Fruit fly (Drosophila melanogaster) whole organism, embryonic: ENCODE measurements around the gene CG8516.

Experiments
- CG10462 ChIP-seq: fragments of 200-800 bp; sonication (Bioruptor generic); optimal IDR thresholded peaks from 2 replicates; lab custom pipeline; 2016; ENCODE audit warnings: missing biosample characterization, missing genetic modification characterization
- CG10654 ChIP-seq: fragments of 200-800 bp; sonication (Bioruptor generic); optimal IDR thresholded peaks from 2 replicates; lab custom pipeline; 2016; ENCODE audit warnings: missing biosample characterization, missing genetic modification characterization
- CG11093 ChIP-seq: fragments of 200-800 bp; sonication (Bioruptor generic); IDR thresholded peaks from 3 replicates; pipeline ENCODE4 v1.3.6; 2022; ENCODE audit warnings: missing biosample characterization, missing genetic modification characterization
- CG12071 ChIP-seq: fragments of 200-800 bp; sonication (Bioruptor generic); optimal IDR thresholded peaks from 3 replicates; lab custom pipeline; 2018; ENCODE audit warnings: missing biosample characterization, mild to moderate bottlenecking, missing genetic modification characterization
- CG1233 ChIP-seq: fragments of 200-800 bp; sonication (Bioruptor generic); optimal IDR thresholded peaks from 4 replicates; lab custom pipeline; 2018; ENCODE audit warnings: missing biosample characterization, mild to moderate bottlenecking, missing genetic modification characterization
- CG12659 ChIP-seq: fragments of 200-800 bp; sonication (Bioruptor generic); optimal IDR thresholded peaks from 3 replicates; lab custom pipeline; 2017; ENCODE audit warnings: mild to moderate bottlenecking, missing biosample characterization, missing genetic modification reagents, missing genetic modification characterization
- CG12744 ChIP-seq: fragments of 200-800 bp; sonication (Bioruptor generic); optimal IDR thresholded peaks from 2 replicates; lab custom pipeline; 2016; ENCODE audit warnings: missing biosample characterization, missing genetic modification characterization
- CG12769 ChIP-seq: fragments of 200-800 bp; sonication (Bioruptor generic); optimal IDR thresholded peaks from 2 replicates; lab custom pipeline; 2019; ENCODE audit warnings: missing biosample characterization, mild to moderate bottlenecking, missing genetic modification characterization, moderate library complexity
- CG12942 ChIP-seq: fragments of 200-800 bp; sonication (Bioruptor generic); optimal IDR thresholded peaks from 3 replicates; lab custom pipeline; 2016; ENCODE audit warnings: missing biosample characterization, missing genetic modification characterization
- CG13424 ChIP-seq: fragments of 200-800 bp; sonication (Bioruptor generic); optimal IDR thresholded peaks from 2 replicates; lab custom pipeline; 2019; ENCODE audit warnings: missing biosample characterization, mild to moderate bottlenecking, missing genetic modification characterization, moderate library complexity
- CG13624 ChIP-seq: fragments of 200-800 bp; sonication (Bioruptor generic); optimal IDR thresholded peaks from 2 replicates; lab custom pipeline; 2016; ENCODE audit warnings: missing biosample characterization, missing genetic modification characterization
- CG14014 ChIP-seq: fragments of 200-800 bp; sonication (Bioruptor generic); IDR thresholded peaks from 2 replicates; pipeline ENCODE4 v1.3.6; 2022; ENCODE audit warnings: missing biosample characterization, missing genetic modification characterization
- CG15011 ChIP-seq: fragments of 200-800 bp; sonication (Bioruptor generic); optimal IDR thresholded peaks from 3 replicates; lab custom pipeline; 2018; ENCODE audit warnings: missing biosample characterization, mild to moderate bottlenecking, missing genetic modification characterization
- CG1529 ChIP-seq: fragments of 200-800 bp; sonication (Bioruptor generic); optimal IDR thresholded peaks from 3 replicates; lab custom pipeline; 2018; ENCODE audit warnings: missing biosample characterization, missing genetic modification characterization
- CG17802 ChIP-seq: fragments of 200-800 bp; sonication (Bioruptor generic); optimal IDR thresholded peaks from 2 replicates; lab custom pipeline; 2018; ENCODE audit warnings: missing biosample characterization, mild to moderate bottlenecking, missing genetic modification characterization, moderate library complexity
- CG18011 ChIP-seq: fragments of 200-800 bp; sonication (Bioruptor generic); optimal IDR thresholded peaks from 2 replicates; lab custom pipeline; 2017; ENCODE audit warnings: missing biosample characterization, missing genetic modification characterization, mild to moderate bottlenecking, moderate library complexity, missing genotype
- CG1832 ChIP-seq: fragments of 200-800 bp; sonication (Bioruptor generic); optimal IDR thresholded peaks from 2 replicates; lab custom pipeline; 2017; ENCODE audit warnings: missing biosample characterization, mild to moderate bottlenecking, missing genetic modification characterization, inconsistent platforms
- CG31365 ChIP-seq: fragments of 200-800 bp; sonication (Bioruptor generic); optimal IDR thresholded peaks from 2 replicates; lab custom pipeline; 2018; ENCODE audit warnings: missing biosample characterization, mild to moderate bottlenecking, missing genetic modification characterization
- CG32772 ChIP-seq: fragments of 200-800 bp; sonication (Bioruptor generic); IDR thresholded peaks from 2 replicates; pipeline ENCODE4 v1.3.6; 2022; ENCODE audit warnings: missing biosample characterization, missing genetic modification characterization
- CG3407 ChIP-seq: fragments of 200-800 bp; sonication (Bioruptor generic); optimal IDR thresholded peaks from 2 replicates; lab custom pipeline; 2018; ENCODE audit warnings: missing biosample characterization, mild to moderate bottlenecking, missing genetic modification characterization
- CG34422 ChIP-seq: fragments of 200-800 bp; sonication (Bioruptor generic); IDR thresholded peaks from 3 replicates; pipeline ENCODE4 v1.3.6; 2022; ENCODE audit warnings: missing biosample characterization, missing genetic modification characterization
- CG3995 ChIP-seq: fragments of 200-800 bp; sonication (Bioruptor generic); optimal IDR thresholded peaks from 3 replicates; lab custom pipeline; 2016; ENCODE audit warnings: missing biosample characterization, missing genetic modification characterization
- CG5245 ChIP-seq: fragments of 200-800 bp; sonication (Bioruptor generic); optimal IDR thresholded peaks from 3 replicates; lab custom pipeline; 2016; ENCODE audit warnings: missing biosample characterization, missing genetic modification characterization
- CG6854 ChIP-seq: fragments of 200-800 bp; sonication (Bioruptor generic); optimal IDR thresholded peaks from 3 replicates; lab custom pipeline; 2017; ENCODE audit warnings: missing biosample characterization, mild to moderate bottlenecking, missing genetic modification characterization
- CG8478 ChIP-seq: fragments of >200 bp; optimal IDR thresholded peaks from 2 replicates; lab custom pipeline; 2018
- CG9727 ChIP-seq: fragments of 200-800 bp; sonication (Bioruptor generic); optimal IDR thresholded peaks from 3 replicates; lab custom pipeline; 2017; ENCODE audit warnings: missing biosample characterization, mild to moderate bottlenecking, missing genetic modification characterization
- CTCF ChIP-seq: fragments of 200-800 bp; sonication (Bioruptor generic); optimal IDR thresholded peaks from 2 replicates; lab custom pipeline; 2017; ENCODE audit warnings: missing biosample characterization, mild to moderate bottlenecking, missing genetic modification characterization, moderate library complexity
- CoRest ChIP-seq: fragments of 200-800 bp; sonication (Bioruptor generic); optimal IDR thresholded peaks from 3 replicates; lab custom pipeline; 2018; ENCODE audit warnings: missing biosample characterization, mild to moderate bottlenecking, missing genetic modification characterization, moderate library complexity
- Doc3 ChIP-seq: fragments of 200-800 bp; sonication (Bioruptor generic); IDR thresholded peaks from 3 replicates; pipeline ENCODE4 v1.3.6; 2022; ENCODE audit warnings: missing biosample characterization, missing genetic modification characterization; ENCODE audit not compliant: partially characterized antibody
- Fer2 ChIP-seq: fragments of 200-800 bp; sonication (Bioruptor generic); optimal IDR thresholded peaks from 2 replicates; lab custom pipeline; 2018; ENCODE audit warnings: missing biosample characterization, mild to moderate bottlenecking, missing genetic modification characterization, moderate library complexity
- Fer3 ChIP-seq: fragments of 200-800 bp; sonication (Bioruptor generic); optimal IDR thresholded peaks from 2 replicates; lab custom pipeline; 2018; ENCODE audit warnings: missing biosample characterization, mild to moderate bottlenecking, missing genetic modification characterization, moderate library complexity
- H2.0 ChIP-seq: fragments of 200-800 bp; sonication (Bioruptor generic); IDR thresholded peaks from 2 replicates; pipeline ENCODE4 v1.3.6; 2022; ENCODE audit warnings: missing biosample characterization, missing genetic modification characterization
- Hmr ChIP-seq: fragments of 200-800 bp; sonication (Bioruptor generic); optimal IDR thresholded peaks from 3 replicates; lab custom pipeline; 2017; ENCODE audit warnings: mild to moderate bottlenecking, missing biosample characterization, missing genetic modification reagents, missing genetic modification characterization
- MESR4 ChIP-seq: fragments of 200-800 bp; sonication (Bioruptor generic); optimal IDR thresholded peaks from 2 replicates; lab custom pipeline; 2018; ENCODE audit warnings: missing biosample characterization, mild to moderate bottlenecking, missing genetic modification characterization, moderate library complexity
- NC2α ChIP-seq: fragments of 200-800 bp; sonication (Bioruptor generic); optimal IDR thresholded peaks from 2 replicates; lab custom pipeline; 2016; ENCODE audit warnings: missing biosample characterization, missing genetic modification characterization
- NfI ChIP-seq: fragments of 200-800 bp; sonication (Bioruptor generic); optimal IDR thresholded peaks from 3 replicates; lab custom pipeline; 2018; ENCODE audit warnings: missing biosample characterization, mild to moderate bottlenecking, missing genetic modification characterization, moderate library complexity
- Ptx1 ChIP-seq: fragments of 200-800 bp; sonication (Bioruptor generic); IDR thresholded peaks from 2 replicates; pipeline ENCODE4 v1.3.6; 2022; ENCODE audit warnings: missing biosample characterization, missing genetic modification characterization
- Vsx1 ChIP-seq: fragments of 200-800 bp; sonication (Bioruptor generic); optimal IDR thresholded peaks from 2 replicates; lab custom pipeline; 2017; ENCODE audit warnings: missing biosample characterization, mild to moderate bottlenecking, missing genetic modification characterization, missing genetic modification reagents
- ap ChIP-seq: fragments of 200-800 bp; sonication (Bioruptor generic); IDR thresholded peaks from 2 replicates; pipeline ENCODE4 v1.3.6; 2022; ENCODE audit warnings: missing biosample characterization, missing genetic modification characterization
- corto ChIP-seq: fragments of 200-800 bp; sonication (Bioruptor generic); optimal IDR thresholded peaks from 2 replicates; lab custom pipeline; 2016; ENCODE audit warnings: missing biosample characterization, mild to moderate bottlenecking, missing genetic modification characterization, moderate library complexity
- crol ChIP-seq: fragments of 200-800 bp; sonication (Bioruptor generic); IDR thresholded peaks from 2 replicates; pipeline ENCODE4 v1.3.6; 2022; ENCODE audit warnings: missing biosample characterization, missing genetic modification characterization
- dm ChIP-seq: fragments of 200-800 bp; sonication (Bioruptor generic); optimal IDR thresholded peaks from 3 replicates; lab custom pipeline; 2016; ENCODE audit warnings: missing biosample characterization, missing genetic modification characterization
- gce ChIP-seq: fragments of 200-800 bp; sonication (Bioruptor generic); IDR thresholded peaks from 3 replicates; pipeline ENCODE4 v1.3.6; 2022; ENCODE audit warnings: missing biosample characterization, missing genetic modification characterization
- gcm ChIP-seq: fragments of 200-800 bp; sonication (Bioruptor generic); optimal IDR thresholded peaks from 2 replicates; lab custom pipeline; 2019; ENCODE audit warnings: missing biosample characterization, mild to moderate bottlenecking, missing genetic modification characterization, moderate library complexity
- hth ChIP-seq: fragments of >200 bp; optimal IDR thresholded peaks from 2 replicates; lab custom pipeline; 2017; ENCODE audit warnings: inconsistent platforms
- phol ChIP-seq: fragments of 200-800 bp; sonication (Bioruptor generic); optimal IDR thresholded peaks from 3 replicates; lab custom pipeline; 2018; ENCODE audit warnings: missing biosample characterization, mild to moderate bottlenecking, missing genetic modification characterization, moderate library complexity
- pum ChIP-seq: fragments of 200-800 bp; sonication (Bioruptor generic); optimal IDR thresholded peaks from 2 replicates; lab custom pipeline; 2016; ENCODE audit warnings: missing biosample characterization, missing genetic modification characterization
- ssp ChIP-seq: fragments of 200-800 bp; sonication (Bioruptor generic); IDR thresholded peaks from 2 replicates; pipeline ENCODE4 v1.3.6; 2022; ENCODE audit warnings: missing biosample characterization, missing genetic modification characterization
- tgo ChIP-seq: fragments of 200-800 bp; sonication (Bioruptor generic); IDR thresholded peaks from 3 replicates; pipeline ENCODE4 v1.3.6; 2022; ENCODE audit warnings: missing biosample characterization, missing genetic modification characterization
- trem ChIP-seq: fragments of 200-800 bp; optimal IDR thresholded peaks from 3 replicates; lab custom pipeline; 2019; ENCODE audit warnings: missing biosample characterization, mild to moderate bottlenecking, missing genetic modification characterization, moderate library complexity
- unc-4 ChIP-seq: fragments of 200-800 bp; sonication (Bioruptor generic); IDR thresholded peaks from 2 replicates; pipeline ENCODE4 v1.3.6; 2022; ENCODE audit warnings: missing biosample characterization, missing genetic modification characterization; ENCODE audit not compliant: partially characterized antibody
- yki ChIP-seq: fragments of >200 bp; optimal IDR thresholded peaks from 3 replicates; lab custom pipeline; 2018
- zfh1 ChIP-seq: fragments of 200-800 bp; sonication (Bioruptor generic); IDR thresholded peaks from 3 replicates; pipeline ENCODE4 v1.3.6; 2022; ENCODE audit warnings: missing biosample characterization, missing genetic modification characterization

Gene CG8516

dm6 chr3R:9793018-9793417 lies at the start of gene CG8516 (continued):
- TF ChIP-seq CG31365 (tag; lab: Kevin White, UChicago): no peak
- TF ChIP-seq CG32772 (GFP tag; lab: Robert Waterston, UW): 0 out of 2 replicates have a peak, but pooled peaks have one; percentile 24
- no peak for TF ChIP-seq CG18011 (GFP tag; lab: Kevin White, UChicago)
- TF ChIP-seq ap (GFP tag; lab: Robert Waterston, UW): no peak
- TF ChIP-seq CG12744 (GFP tag; lab: Kevin White, UChicago): no peak
- no peak for TF ChIP-seq yki
- TF ChIP-seq unc-4 (GFP tag; lab: Robert Waterston, UW): peak; percentile 20; the same call in 1 of the 2 replicates
- peak; percentile 42 for TF ChIP-seq phol (tag; lab: Kevin White, UChicago)
- TF ChIP-seq CG15011: no peak
- TF ChIP-seq CG11093 (GFP tag; lab: Robert Waterston, UW): no peak
- TF ChIP-seq CG12769 (tag; lab: Kevin White, UChicago): no peak
- no peak for TF ChIP-seq H2.0
- TF ChIP-seq CG5245 (GFP tag; lab: Kevin White, UChicago): no peak
- TF ChIP-seq tgo (GFP tag; lab: Robert Waterston, UW): no peak
- TF ChIP-seq Ptx1 (GFP tag; lab: Robert Waterston, UW): no peak
- TF ChIP-seq gcm: no peak
- peak; percentile 17 for TF ChIP-seq CG10462 (GFP tag; lab: Kevin White, UChicago)
- peak; percentile 49; the same call in 1 of the 3 replicates for TF ChIP-seq CG34422 (GFP tag; lab: Robert Waterston, UW)
- peak; percentile 68 for TF ChIP-seq CG3995 (GFP tag; lab: Kevin White, UChicago)
- TF ChIP-seq gce (GFP tag; lab: Robert Waterston, UW): no peak
- TF ChIP-seq pum: no peak
- no peak for TF ChIP-seq zfh1 (GFP tag; lab: Robert Waterston, UW)
- TF ChIP-seq dm (GFP tag; lab: Kevin White, UChicago): no peak
- TF ChIP-seq CG10654 (GFP tag; lab: Kevin White, UChicago): no peak
- peak; percentile 57 for TF ChIP-seq CG12659 (GFP tag; lab: Kevin White, UChicago)
- no peak for TF ChIP-seq CTCF
- peak; percentile 74 for TF ChIP-seq MESR4 (GFP tag; lab: Kevin White, UChicago)
- no peak for TF ChIP-seq Fer2 (tag; lab: Kevin White, UChicago)
- TF ChIP-seq Doc3 (GFP tag; lab: Robert Waterston, UW): no peak
- no peak for TF ChIP-seq CG12942
- peak; percentile 53 for TF ChIP-seq CoRest (tag; lab: Kevin White, UChicago)
- TF ChIP-seq NC2α (GFP tag; lab: Kevin White, UChicago): no peak
- no peak for TF ChIP-seq Hmr
- TF ChIP-seq NfI: no peak
- TF ChIP-seq CG13424 (tag; lab: Kevin White, UChicago): no peak
- no peak for TF ChIP-seq Vsx1
- TF ChIP-seq CG1233: no peak
- no peak for TF ChIP-seq CG1529 (GFP tag; lab: Kevin White, UChicago)
- no peak for TF ChIP-seq ssp (GFP tag; lab: Robert Waterston, UW)
- TF ChIP-seq CG9727 (GFP tag; lab: Kevin White, UChicago): no peak
- no peak for TF ChIP-seq CG6854 (GFP tag; lab: Kevin White, UChicago)
- TF ChIP-seq CG8478 (lab: Kevin White, UChicago): no peak
- TF ChIP-seq CG13624: no peak
- no peak for TF ChIP-seq CG14014 (GFP tag; lab: Robert Waterston, UW)
- peak; percentile 60 for TF ChIP-seq trem (tag; lab: Kevin White, UChicago)
- TF ChIP-seq hth (lab: Kevin White, UChicago): no peak
- no peak for TF ChIP-seq CG17802 (tag; lab: Kevin White, UChicago)
- TF ChIP-seq Fer3: no peak
- TF ChIP-seq crol (GFP tag; lab: Robert Waterston, UW): no peak
- no peak for TF ChIP-seq CG1832 (GFP tag; lab: Kevin White, UChicago)
- no peak for TF ChIP-seq CG3407 (GFP tag; lab: Kevin White, UChicago)
- TF ChIP-seq corto: no peak
- no peak for TF ChIP-seq CG12071
